Fruit fly (Drosophila melanogaster): ENCODE data around the gene CG6656.

Gene CG6656

dm6 chr3R:21853618-21854573 is 21.2 kb upstream of the CG6656 start:
- TF ChIP-seq Sox15 (GFP tag; optimal IDR thresholded peaks at IDR 0.05) (no peak), CG11294 (GFP tag; IDR thresholded peaks at IDR 0.05) (no peak), Smox (GFP tag; optimal IDR thresholded peaks at IDR 0.05) (peak; percentile 11), Eip93F (GFP tag; optimal IDR thresholded peaks at IDR 0.05) (peak; percentile 78), vri (GFP tag; optimal IDR thresholded peaks at IDR 0.05) (peak; percentile 82), CG8632 (GFP tag; optimal IDR thresholded peaks at IDR 0.05) (peak; percentile 61), CG32006 (GFP tag; optimal IDR thresholded peaks at IDR 0.05) (no peak), CG8119 (GFP tag; IDR thresholded peaks at IDR 0.05) (peak; percentile 62), fd85E (GFP tag; optimal IDR thresholded peaks at IDR 0.05) (peak; percentile 51), svp (GFP tag) (peak; percentile 96), Hr38 (GFP tag; optimal IDR thresholded peaks at IDR 0.05) (no peak), Hr4 (GFP tag; optimal IDR thresholded peaks at IDR 0.05) (peak; percentile 29), CG6808 (GFP tag; optimal IDR thresholded peaks at IDR 0.05) (peak; percentile 70), cyc (GFP tag; optimal IDR thresholded peaks at IDR 0.05) (peak; percentile 6), esn (GFP tag; optimal IDR thresholded peaks at IDR 0.05) (peak; percentile 28), acj6 (GFP tag; optimal IDR thresholded peaks at IDR 0.05) (no peak), CG10669 (GFP tag; optimal IDR thresholded peaks at IDR 0.05) (peak; percentile 7), Sox14 (GFP tag; optimal IDR thresholded peaks at IDR 0.05) (peak; percentile 38), CG16779 (tag; optimal IDR thresholded peaks at IDR 0.05) (peak; percentile 42), CG31627 (GFP tag; optimal IDR thresholded peaks at IDR 0.05) (no peak), CG3032 (tag; optimal IDR thresholded peaks at IDR 0.05) (peak; percentile 16), CG6276 (GFP tag; optimal IDR thresholded peaks at IDR 0.05) (peak; percentile 46), achi (GFP tag; optimal IDR thresholded peaks at IDR 0.05) (peak; percentile 6), CG15336 (GFP tag; IDR thresholded peaks at IDR 0.05) (peak; percentile 67), fd59A (GFP tag; optimal IDR thresholded peaks at IDR 0.05) (no peak), Blimp-1 (GFP tag; optimal IDR thresholded peaks at IDR 0.05) (peak; percentile 15), Eip75B (GFP tag; optimal IDR thresholded peaks at IDR 0.05) (peak; percentile 76), lz (GFP tag; optimal IDR thresholded peaks at IDR 0.05) (no peak), CG9139 (GFP tag; optimal IDR thresholded peaks at IDR 0.05) (peak; percentile 75), CG4318 (GFP tag; optimal IDR thresholded peaks at IDR 0.05) (no peak), CG8319 (GFP tag; optimal IDR thresholded peaks at IDR 0.05) (peak; percentile 29), CG6163 (GFP tag; IDR thresholded peaks at IDR 0.05) (peak; percentile 77; the same call in 2 of the 3 replicates), Gug (GFP tag; IDR thresholded peaks at IDR 0.05) (no peak), CG10631 (GFP tag; optimal IDR thresholded peaks at IDR 0.05) (no peak), CG11762 (GFP tag; optimal IDR thresholded peaks at IDR 0.05; ENCODE audit: insufficient read depth) (peak; percentile 69), CG1621 (tag; optimal IDR thresholded peaks at IDR 0.05) (peak; percentile 19), CG6854 (GFP tag; optimal IDR thresholded peaks at IDR 0.05) (peak; percentile 71), topi (GFP tag; optimal IDR thresholded peaks at IDR 0.05) (peak; percentile 26), Hr39 (GFP tag; optimal IDR thresholded peaks at IDR 0.05) (no peak), Met (GFP tag; optimal IDR thresholded peaks at IDR 0.05) (peak; percentile 34), OdsH (GFP tag; optimal IDR thresholded peaks at IDR 0.05) (peak; percentile 3), Ets96B (tag; optimal IDR thresholded peaks at IDR 0.05) (no peak), dsx (GFP tag; optimal IDR thresholded peaks at IDR 0.05; ENCODE audit: poor library complexity, severe bottlenecking) (peak; percentile 40), Sox102F (GFP tag; optimal IDR thresholded peaks at IDR 0.05) (peak; percentile 52), fkh (GFP tag; optimal IDR thresholded peaks at IDR 0.05) (peak; percentile 90), CG6792 (GFP tag; optimal IDR thresholded peaks at IDR 0.05) (peak; percentile 31), Eip78C (GFP tag) (peak; percentile 79), eg (GFP tag; IDR thresholded peaks at IDR 0.05) (peak; percentile 81), net (GFP tag; optimal IDR thresholded peaks at IDR 0.05) (peak; percentile 43), ss (GFP tag; optimal IDR thresholded peaks at IDR 0.05) (peak; percentile 86 to 87)
